Fruit fly (Drosophila melanogaster): ENCODE results near the gene CG44037.

DNA sequence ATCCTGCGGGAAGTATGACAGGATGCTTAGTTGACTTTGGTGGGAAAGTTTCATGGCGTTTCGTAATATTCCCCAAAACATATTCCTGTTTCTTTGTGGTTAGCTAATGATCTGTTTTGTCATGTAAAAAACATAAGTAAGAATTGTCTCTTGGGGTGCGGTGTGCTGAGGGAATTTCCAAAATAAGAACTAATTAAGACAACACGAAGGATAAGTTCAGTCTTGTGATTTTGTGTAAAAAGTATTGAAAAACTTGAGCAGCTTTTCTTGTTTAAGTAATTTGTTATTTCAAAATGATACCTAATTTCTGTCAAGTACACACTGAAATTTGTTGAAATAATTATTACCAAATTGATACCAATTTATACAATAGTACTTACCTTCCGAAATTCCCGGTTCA, 4.7 kb upstream of the CG44037 start, which contains the start of gene CG3942:
- TF ChIP-seq Myc (optimal IDR thresholded peaks at IDR 0.05) (no peak), Sin3A (optimal IDR thresholded peaks at IDR 0.05) (no peak), ttk (optimal IDR thresholded peaks at IDR 0.05) (no peak)
